Worm (Caenorhabditis elegans) whole organism, young adult: ENCODE data around the gene E04F6.10.

Experiments
- B0035.1 ChIP-seq: sonication (generic microtip); optimal IDR thresholded peaks from 2 replicates; lab custom pipeline; 2016; ENCODE audit warnings: missing genetic modification characterization, mild to moderate bottlenecking, missing compliant biosample characterization, missing genotype, missing genetic modification reagents
- C17E4.6 ChIP-seq: fragments of 200-800 bp; sonication (Bioruptor generic); IDR thresholded peaks from 2 replicates; pipeline ENCODE4 v1.3.6; 2022; ENCODE audit warnings: missing genetic modification reagents, missing genetic modification characterization, missing compliant biosample characterization
- F33H1.4 ChIP-seq: fragments of 200-800 bp; sonication (Bioruptor generic); IDR thresholded peaks from 2 replicates; pipeline ENCODE4 v1.3.6; 2022; ENCODE audit warnings: missing genetic modification reagents, missing genetic modification characterization, missing compliant biosample characterization
- F39B2.1 ChIP-seq: fragments of 200-800 bp; sonication (Bioruptor generic); IDR thresholded peaks from 2 replicates; pipeline ENCODE4 v1.3.6; 2022; ENCODE audit warnings: missing genetic modification reagents, missing genetic modification characterization, missing compliant biosample characterization
- T07F8.4 ChIP-seq: sonication (generic microtip); optimal IDR thresholded peaks from 2 replicates; lab custom pipeline; 2016; ENCODE audit warnings: mild to moderate bottlenecking, missing genetic modification characterization, moderate library complexity, missing compliant biosample characterization
- T26A5.8 ChIP-seq: sonication (generic microtip); optimal IDR thresholded peaks from 2 replicates; lab custom pipeline; 2016; ENCODE audit warnings: missing genetic modification characterization, missing compliant biosample characterization
- Y95B8A.8 ChIP-seq: fragments of 200-800 bp; sonication (Bioruptor generic); IDR thresholded peaks from 2 replicates; pipeline ENCODE4 v1.3.6; 2022; ENCODE audit warnings: missing genetic modification reagents, missing genetic modification characterization, missing compliant biosample characterization
- ZK185.1 ChIP-seq: sonication (generic microtip); optimal IDR thresholded peaks from 2 replicates; lab custom pipeline; 2016; ENCODE audit warnings: mild to moderate bottlenecking, missing genetic modification characterization, missing compliant biosample characterization; ENCODE audit not compliant: poor library complexity, severe bottlenecking
- atf-7 ChIP-seq: sonication (generic microtip); optimal IDR thresholded peaks from 2 replicates; lab custom pipeline; 2017; ENCODE audit warnings: mild to moderate bottlenecking, missing genetic modification characterization, missing compliant biosample characterization
- athp-1 ChIP-seq: sonication (generic microtip); optimal IDR thresholded peaks from 2 replicates; lab custom pipeline; 2017; ENCODE audit warnings: mild to moderate bottlenecking, missing genetic modification characterization, missing compliant biosample characterization
- cebp-1 ChIP-seq, 2 experiments: fragments of 200-800 bp in 1 of 2; sonication (Bioruptor generic) in 1 of 2; sonication (generic microtip) in 1 of 2; IDR thresholded peaks in 1 of 2; optimal IDR thresholded peaks in 1 of 2; 2 replicates each; pipeline versions ENCODE4 v1.3.6 to Lab custom; 2017 to 2022; ENCODE audit warnings: missing compliant biosample characterization in 2 of 2, missing genetic modification characterization in 2 of 2, mild to moderate bottlenecking in 1 of 2, missing genetic modification reagents in 1 of 2, moderate library complexity in 1 of 2
- ceh-79 ChIP-seq: sonication (generic microtip); optimal IDR thresholded peaks from 2 replicates; lab custom pipeline; 2017; ENCODE audit warnings: mild to moderate bottlenecking, missing genetic modification characterization, missing compliant biosample characterization
- egl-44 ChIP-seq: fragments of 200-800 bp; sonication (Bioruptor generic); IDR thresholded peaks from 2 replicates; pipeline ENCODE4 v1.3.6; 2022; ENCODE audit warnings: missing genetic modification reagents, missing genetic modification characterization, missing compliant biosample characterization
- egrh-3 ChIP-seq: fragments of 200-800 bp; sonication (Bioruptor generic); IDR thresholded peaks from 2 replicates; pipeline ENCODE4 v1.3.6; 2022; ENCODE audit warnings: missing genetic modification reagents, missing genetic modification characterization, missing compliant biosample characterization
- hlh-26 ChIP-seq: fragments of 200-800 bp; sonication (Bioruptor generic); conservative IDR thresholded peaks from 2 replicates; pipeline ENCODE4 v1.3.6; 2022; ENCODE audit warnings: missing genetic modification reagents, missing genetic modification characterization, missing compliant biosample characterization
- hmg-1.2 ChIP-seq: fragments of 200-800 bp; sonication (Bioruptor generic); IDR thresholded peaks from 2 replicates; pipeline ENCODE4 v1.3.6; 2022; ENCODE audit warnings: missing genetic modification reagents, missing genetic modification characterization, missing compliant biosample characterization
- hrde-1 ChIP-seq: sonication (generic microtip); optimal IDR thresholded peaks from 2 replicates; lab custom pipeline; 2016; ENCODE audit warnings: missing genetic modification characterization, mild to moderate bottlenecking, missing compliant biosample characterization, moderate library complexity, missing genotype, missing genetic modification reagents, borderline replicate concordance
- lag-1 ChIP-seq: fragments of 200-800 bp; sonication (Bioruptor generic); IDR thresholded peaks from 2 replicates; pipeline ENCODE4 v1.3.6; 2022; ENCODE audit warnings: missing genetic modification reagents, missing genetic modification characterization, missing compliant biosample characterization
- let-526 ChIP-seq: fragments of 200-800 bp; sonication (Bioruptor generic); IDR thresholded peaks from 2 replicates; pipeline ENCODE4 v1.3.6; 2022; ENCODE audit warnings: missing genetic modification reagents, missing genetic modification characterization, missing compliant biosample characterization
- let-607 ChIP-seq, 2 experiments: fragments of 200-800 bp in 1 of 2; sonication (Bioruptor generic) in 1 of 2; sonication (generic microtip) in 1 of 2; optimal IDR thresholded peaks; 2 replicates each; lab custom pipeline; 2016 to 2018; ENCODE audit warnings: mild to moderate bottlenecking in 2 of 2, missing compliant biosample characterization in 2 of 2, missing genetic modification characterization in 2 of 2, moderate library complexity in 2 of 2, missing genotype in 1 of 2
- madf-3 ChIP-seq: fragments of 200-800 bp; sonication (Bioruptor generic); IDR thresholded peaks from 2 replicates; pipeline ENCODE4 v1.3.6; 2022; ENCODE audit warnings: missing genetic modification reagents, missing genetic modification characterization, missing compliant biosample characterization
- madf-6 ChIP-seq: fragments of 200-800 bp; sonication (Bioruptor generic); IDR thresholded peaks from 2 replicates; pipeline ENCODE4 v1.3.6; 2022; ENCODE audit warnings: missing genetic modification reagents, missing genetic modification characterization, missing compliant biosample characterization
- madf-8 ChIP-seq: fragments of 200-800 bp; sonication (Bioruptor generic); conservative IDR thresholded peaks from 2 replicates; pipeline ENCODE4 v1.3.6; 2022; ENCODE audit warnings: missing genetic modification reagents, missing genetic modification characterization, missing compliant biosample characterization
- mes-4 ChIP-seq: sonication (generic microtip); optimal IDR thresholded peaks from 2 replicates; lab custom pipeline; 2016; ENCODE audit warnings: missing genotype, missing genetic modification characterization, missing compliant biosample characterization
- mxl-1 ChIP-seq: sonication (generic microtip); optimal IDR thresholded peaks from 2 replicates; lab custom pipeline; 2016; ENCODE audit warnings: missing genetic modification characterization, missing compliant biosample characterization
- nfya-2 ChIP-seq: fragments of 200-800 bp; sonication (Bioruptor generic); IDR thresholded peaks from 2 replicates; pipeline ENCODE4 v1.3.6; 2022; ENCODE audit warnings: missing genetic modification reagents, missing genetic modification characterization, missing compliant biosample characterization
- nfyb-1 ChIP-seq: fragments of 200-800 bp; sonication (Bioruptor generic); IDR thresholded peaks from 2 replicates; pipeline ENCODE4 v1.3.6; 2022; ENCODE audit warnings: missing genetic modification reagents, missing genetic modification characterization, missing compliant biosample characterization
- nhr-120 ChIP-seq: fragments of 200-800 bp; sonication (Bioruptor generic); IDR thresholded peaks from 2 replicates; pipeline ENCODE4 v1.3.6; 2022; ENCODE audit warnings: missing genetic modification characterization, missing compliant biosample characterization
- nhr-80 ChIP-seq: sonication (generic microtip); optimal IDR thresholded peaks from 2 replicates; lab custom pipeline; 2016; ENCODE audit warnings: missing genetic modification characterization, missing compliant biosample characterization
- pha-4 ChIP-seq: fragments of 150-350 bp; sonication (generic microtip); optimal IDR thresholded peaks from 2 replicates; lab custom pipeline; 2014; ENCODE audit warnings: missing biosample characterization, missing genetic modification reagents, missing genetic modification characterization
- rcor-1 ChIP-seq: fragments of 200-800 bp; sonication (Bioruptor generic); IDR thresholded peaks from 2 replicates; pipeline ENCODE4 v1.3.6; 2022; ENCODE audit warnings: missing genetic modification reagents, missing genetic modification characterization, missing compliant biosample characterization
- somi-1 ChIP-seq: fragments of 200-800 bp; sonication (Bioruptor generic); optimal IDR thresholded peaks from 2 replicates; lab custom pipeline; 2018; ENCODE audit warnings: mild to moderate bottlenecking, missing genetic modification characterization, missing compliant biosample characterization
- xnd-1 ChIP-seq: sonication (generic microtip); optimal IDR thresholded peaks from 2 replicates; lab custom pipeline; 2016; ENCODE audit warnings: missing genotype, missing genetic modification reagents, missing genetic modification characterization, missing compliant biosample characterization
- zim-3 ChIP-seq: sonication (generic microtip); optimal IDR thresholded peaks from 2 replicates; lab custom pipeline; 2017; ENCODE audit warnings: mild to moderate bottlenecking, missing genetic modification characterization, moderate library complexity, missing compliant biosample characterization
- ztf-22 ChIP-seq: fragments of 200-800 bp; sonication (Bioruptor generic); optimal IDR thresholded peaks from 2 replicates; lab custom pipeline; 2018; ENCODE audit warnings: mild to moderate bottlenecking, missing genetic modification characterization, moderate library complexity, missing compliant biosample characterization
- ztf-25 ChIP-seq: fragments of 200-800 bp; sonication (Bioruptor generic); IDR thresholded peaks from 2 replicates; pipeline ENCODE4 v1.3.6; 2022; ENCODE audit warnings: missing genetic modification reagents, missing genetic modification characterization, missing compliant biosample characterization
- ztf-26 ChIP-seq: sonication (generic microtip); optimal IDR thresholded peaks from 2 replicates; lab custom pipeline; 2017; ENCODE audit warnings: missing genetic modification characterization, missing compliant biosample characterization
- ztf-3 ChIP-seq: fragments of 200-800 bp; sonication (Bioruptor generic); optimal IDR thresholded peaks from 2 replicates; lab custom pipeline; 2018; ENCODE audit warnings: mild to moderate bottlenecking, missing genetic modification characterization, missing compliant biosample characterization

The E04F6.10 gene

ce11 chrII:7196040-7196439 is 20.9 kb downstream of the E04F6.10 start, which contains the start of gene maoc-1:
Gene maoc-1, plus strand, starts transcription at chrII:7196276.
- TF ChIP-seq nhr-80 (peak; percentile 39), xnd-1 (tag; lab: Kevin White, UChicago) (no peak)

ce11 chrII:7195541-7195940 is 21.4 kb downstream of the E04F6.10 start, which contains the start of gene acdh-12:
Gene acdh-12, minus strand, starts transcription at chrII:7195641.
- TF ChIP-seq athp-1 (tag; lab: Kevin White, UChicago), result peak; percentile 81
- TF ChIP-seq pha-4 (tag; lab: Kevin White, UChicago), result no peak

DNA sequence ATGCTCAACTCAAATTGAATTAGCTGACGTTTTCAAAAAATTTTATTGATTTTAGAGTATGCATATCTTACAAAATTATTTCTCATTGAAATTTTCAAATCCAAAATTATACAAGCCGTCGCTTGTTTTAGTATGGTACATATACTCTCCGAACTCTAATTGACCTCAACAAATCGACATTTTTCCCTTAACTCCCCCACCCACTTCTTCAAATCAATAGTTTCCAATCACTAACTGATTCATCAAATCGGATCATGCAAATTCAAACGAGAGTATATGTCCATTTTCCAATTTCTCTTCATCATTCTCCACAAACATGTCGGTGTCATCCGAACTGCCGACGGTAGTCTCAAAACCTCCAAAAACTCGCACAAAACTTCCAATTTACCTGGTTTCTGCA is 27.8 kb downstream of the E04F6.10 start, which contains the start of gene E04F6.4:
TSS of gene E04F6.4 (plus strand) at position 301 of the 400 bp plus-strand sequence.
- no peak for TF ChIP-seq ZK185.1
- TF ChIP-seq F33H1.4 (GFP tag; lab: Robert Waterston, UW), result no peak
- TF ChIP-seq cebp-1 (GFP tag; IDR thresholded peaks at IDR 0.05; lab: Robert Waterston, UW), result no peak
- TF ChIP-seq cebp-1 (tag; optimal IDR thresholded peaks at IDR 0.05; lab: Kevin White, UChicago), result no peak
- TF ChIP-seq egl-44 (GFP tag; lab: Robert Waterston, UW), result no peak
- TF ChIP-seq B0035.1, result no peak
- no peak for TF ChIP-seq let-526 (GFP tag; lab: Robert Waterston, UW)
- TF ChIP-seq ztf-3 (GFP tag; lab: Kevin White, UChicago), result no peak
- TF ChIP-seq ztf-22 (GFP tag; lab: Kevin White, UChicago), result no peak
- no peak for TF ChIP-seq nhr-120 (GFP tag; lab: Robert Waterston, UW)
- no peak for TF ChIP-seq T26A5.8 (tag; lab: Kevin White, UChicago)

DNA sequence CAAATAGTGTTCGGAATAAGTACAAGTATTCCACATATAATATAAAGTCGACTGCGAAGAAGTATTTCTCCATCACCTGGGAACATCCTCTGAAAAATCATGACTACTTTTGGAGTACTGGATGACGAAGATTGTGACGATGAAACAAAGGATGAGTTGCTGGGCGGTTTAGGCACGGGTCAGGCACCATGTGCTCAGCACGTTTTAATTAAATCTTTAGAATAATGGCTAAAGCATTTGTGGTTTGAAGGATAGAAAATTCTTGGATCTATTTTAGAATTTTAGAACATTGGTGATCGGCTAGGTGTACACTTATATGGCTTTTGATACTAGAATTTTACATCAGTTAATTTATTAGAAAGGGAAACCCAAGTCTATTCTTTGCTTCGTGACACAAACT is 29.8 kb downstream of the E04F6.10 start, which contains the start of gene C27H5.6:
TSS of gene C27H5.6 (minus strand) at position 101 of the 400 bp plus-strand sequence.
- TF ChIP-seq T07F8.4 (tag; lab: Kevin White, UChicago) (no peak), ztf-26 (tag; lab: Kevin White, UChicago) (no peak), ztf-22 (GFP tag; lab: Kevin White, UChicago) (no peak), ZK185.1 (no peak), ztf-25 (GFP tag; lab: Robert Waterston, UW) (no peak), madf-3 (GFP tag; lab: Robert Waterston, UW) (no peak)

- TF ChIP-seq ceh-79 (tag; lab: Kevin White, UChicago) (no peak), nhr-80 (no peak), egrh-3 (GFP tag; lab: Robert Waterston, UW) (no peak), nfyb-1 (no peak), rcor-1 (no peak), nfya-2 (no peak)
Measured at ce11 chrII:7186117-7186516, 30.8 kb downstream of the E04F6.10 start.

DNA sequence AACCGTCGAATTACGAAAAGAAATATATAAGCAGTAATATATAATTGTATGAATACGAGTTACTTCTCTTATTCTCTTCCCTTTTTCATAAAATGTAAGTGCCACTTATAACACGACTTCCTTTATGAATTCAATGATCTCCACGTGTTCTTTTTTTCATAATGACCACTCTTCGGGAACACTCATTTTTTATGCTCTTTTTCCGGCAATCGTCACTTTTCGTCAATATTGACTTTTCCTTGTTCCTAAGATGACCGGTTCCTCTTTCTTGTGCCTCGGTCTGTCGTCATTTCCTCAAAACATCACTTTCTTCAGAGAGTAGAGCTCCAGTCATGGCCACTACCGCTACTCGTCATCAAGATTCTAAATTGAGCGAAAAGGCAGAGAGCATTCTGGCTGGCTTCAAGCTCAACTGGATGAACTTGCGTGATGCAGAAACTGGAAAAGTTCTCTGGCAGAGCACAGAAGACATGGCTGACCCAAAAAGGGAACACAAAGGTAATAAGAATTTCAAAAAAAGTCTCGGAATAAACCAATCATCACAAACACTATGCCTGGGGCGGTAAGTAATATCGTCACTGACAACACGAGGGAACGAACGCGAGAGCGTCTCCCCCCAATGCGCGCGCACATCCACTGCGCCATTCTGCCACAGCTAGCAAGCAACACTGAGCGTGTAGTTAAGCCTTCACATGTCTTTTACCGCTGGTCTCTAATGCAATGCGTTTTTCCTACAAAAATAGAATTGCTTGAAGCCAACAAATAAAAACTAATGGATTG is 33.3 kb downstream of the E04F6.10 start, which contains the start of gene pdl-1:
TSS of gene pdl-1 (plus strand) at position 309 of the 780 bp plus-strand sequence.
- TF ChIP-seq atf-7 (tag; lab: Kevin White, UChicago) (peak; percentile 85), somi-1 (GFP tag; lab: Kevin White, UChicago) (peak; percentile 76), hlh-26 (GFP tag; lab: Robert Waterston, UW) (0 out of 2 replicates have a peak, but pooled peaks have one; percentile 61), madf-6 (peak; percentile 73; the same call in 1 of the 2 replicates), nhr-80 (peak; percentile 46), madf-8 (GFP tag; lab: Robert Waterston, UW) (peak; percentile 48), hmg-1.2 (GFP tag; lab: Robert Waterston, UW) (peak; percentile 78), Y95B8A.8 (GFP tag; lab: Robert Waterston, UW) (peak; percentile 62; the same call in 1 of the 2 replicates), zim-3 (tag; lab: Kevin White, UChicago) (peak; percentile 86), hrde-1 (tag; lab: Kevin White, UChicago) (peak; percentile 83), C17E4.6 (peak; percentile 63; the same call in 1 of the 2 replicates), lag-1 (GFP tag; lab: Robert Waterston, UW) (no peak), let-607 (tag; optimal IDR thresholded peaks at IDR 0.05; lab: Kevin White, UChicago) (peak; percentile 28 to 30), mxl-1 (tag; lab: Kevin White, UChicago) (peak; percentile 75), egl-44 (GFP tag; lab: Robert Waterston, UW) (peak; percentile 94), F39B2.1 (no peak), mes-4 (tag; lab: Kevin White, UChicago) (peak; percentile 91)
